Worm (Caenorhabditis elegans): ENCODE measurements around the gene clec-64.
A peak's percentile ranks its signal among the peaks of the same experiment; 100 is the strongest.

Gene clec-64

ce11 chrII:12944587-12945126 is 46.6 kb downstream of the clec-64 start:
- TF ChIP-seq ztf-4 (tag; optimal IDR thresholded peaks at IDR 0.05) (peak; percentile 41), daf-12 (tag; optimal IDR thresholded peaks at IDR 0.05) (peak; percentile 16), elt-3 (tag; optimal IDR thresholded peaks at IDR 0.05) (peak; percentile 45 to 96 (median 85)), fkh-2 (tag; optimal IDR thresholded peaks at IDR 0.05) (peak; percentile 51), ceh-82 (tag; optimal IDR thresholded peaks at IDR 0.05) (peak; percentile 89), eor-1 (tag; optimal IDR thresholded peaks at IDR 0.05) (no peak), nhr-67 (tag; optimal IDR thresholded peaks at IDR 0.05) (no peak), lin-15B (tag; optimal IDR thresholded peaks at IDR 0.05) (peak; percentile 72), unc-39 (tag; optimal IDR thresholded peaks at IDR 0.05) (no peak), tbx-2 (tag; optimal IDR thresholded peaks at IDR 0.05) (peak; percentile 94), R02D3.7 (tag; optimal IDR thresholded peaks at IDR 0.05) (peak; percentile 81), ceh-28 (tag; optimal IDR thresholded peaks at IDR 0.05) (peak; percentile 86), nhr-23 (tag; optimal IDR thresholded peaks at IDR 0.05) (peak; percentile 88), lsy-12 (tag; optimal IDR thresholded peaks at IDR 0.05) (peak; percentile 91), mml-1 (tag; optimal IDR thresholded peaks at IDR 0.05) (no peak), fkh-10 (GFP tag; optimal IDR thresholded peaks at IDR 0.05) (no peak), nhr-28 (tag; optimal IDR thresholded peaks at IDR 0.05) (peak; percentile 78), elt-2 (tag; optimal IDR thresholded peaks at IDR 0.05) (peak; percentile 87), lin-39 (tag; optimal IDR thresholded peaks at IDR 0.05) (peak; percentile 95), ama-1 (optimal IDR thresholded peaks at IDR 0.05) (peak; percentile 100), nfya-1 (tag; optimal IDR thresholded peaks at IDR 0.05; ENCODE audit: insufficient read depth) (peak; percentile 88), aly-2 (tag; optimal IDR thresholded peaks at IDR 0.05) (peak; percentile 94), unc-62 (GFP tag; optimal IDR thresholded peaks at IDR 0.05) (peak; percentile 50), hmg-11 (tag; optimal IDR thresholded peaks at IDR 0.05) (peak; percentile 96), zag-1 (tag; optimal IDR thresholded peaks at IDR 0.05) (peak; percentile 52), egl-5 (tag; optimal IDR thresholded peaks at IDR 0.05) (peak; percentile 39), nhr-77 (tag; optimal IDR thresholded peaks at IDR 0.05) (peak; percentile 86), ceh-16 (tag; optimal IDR thresholded peaks at IDR 0.05) (peak; percentile 23), pha-4 (tag; optimal IDR thresholded peaks at IDR 0.05) (peak; percentile 87), sea-2 (GFP tag; optimal IDR thresholded peaks at IDR 0.05) (no peak), ztf-11 (tag; optimal IDR thresholded peaks at IDR 0.05) (no peak), fos-1 (tag; optimal IDR thresholded peaks at IDR 0.05) (peak; percentile 17), pqm-1 (tag; optimal IDR thresholded peaks at IDR 0.05) (peak; percentile 88), nhr-43 (tag; optimal IDR thresholded peaks at IDR 0.05; ENCODE audit: poor library complexity, severe bottlenecking) (peak; percentile 96), nhr-237 (tag; optimal IDR thresholded peaks at IDR 0.05) (no peak), nhr-76 (tag; optimal IDR thresholded peaks at IDR 0.05) (peak; percentile 56), ceh-9 (tag; optimal IDR thresholded peaks at IDR 0.05) (no peak), egl-27 (tag; optimal IDR thresholded peaks at IDR 0.05) (no peak), snpc-4 (tag; optimal IDR thresholded peaks at IDR 0.05) (peak; percentile 100), mdl-1 (tag; optimal IDR thresholded peaks at IDR 0.05) (peak; percentile 20), nhr-25 (tag; optimal IDR thresholded peaks at IDR 0.05) (peak; percentile 95), jun-1 (tag; optimal IDR thresholded peaks at IDR 0.05) (peak; percentile 95), nhr-11 (tag; optimal IDR thresholded peaks at IDR 0.05) (peak; percentile 21), ZK546.5 (tag; optimal IDR thresholded peaks at IDR 0.05) (no peak), skn-1 (tag; optimal IDR thresholded peaks at IDR 0.05) (peak; percentile 75), elt-1 (tag; optimal IDR thresholded peaks at IDR 0.05) (no peak), nhr-12 (tag; optimal IDR thresholded peaks at IDR 0.05) (no peak)
